Worm (Caenorhabditis elegans) whole organism, early embryonic: ENCODE data around the gene C04B4.2.

Experiments used
- aly-1 ChIP-seq: sonication (generic microtip); optimal IDR thresholded peaks from 2 replicates; lab custom pipeline; 2016; ENCODE audit warnings: missing genetic modification characterization, missing compliant biosample characterization
- ama-1 ChIP-seq: fragments of 150-350 bp; optimal IDR thresholded peaks from 2 replicates; lab custom pipeline; 2014
- ets-7 ChIP-seq: sonication (generic microtip); optimal IDR thresholded peaks from 2 replicates; lab custom pipeline; 2016; ENCODE audit warnings: missing genotype, missing genetic modification characterization, missing compliant biosample characterization
- flt-1 ChIP-seq: fragments of 200-800 bp; sonication (Bioruptor generic); IDR thresholded peaks from 2 replicates; pipeline ENCODE4 v1.3.6; 2022; ENCODE audit warnings: missing genetic modification characterization, missing compliant biosample characterization
- pes-1 ChIP-seq: fragments of 200-800 bp; sonication (Bioruptor generic); IDR thresholded peaks from 2 replicates; pipeline ENCODE4 v1.3.6; 2022; ENCODE audit warnings: missing genetic modification reagents, missing genetic modification characterization, missing compliant biosample characterization
- sea-1 ChIP-seq: fragments of 200-800 bp; sonication (Bioruptor generic); conservative IDR thresholded peaks from 2 replicates; pipeline ENCODE4 v1.3.6; 2022; ENCODE audit warnings: missing genetic modification characterization, missing compliant biosample characterization
- tbx-11 ChIP-seq: fragments of 200-800 bp; sonication (Bioruptor generic); IDR thresholded peaks from 2 replicates; pipeline ENCODE4 v1.3.6; 2022; ENCODE audit warnings: missing genetic modification characterization, missing compliant biosample characterization
- tbx-37 ChIP-seq: fragments of 200-800 bp; sonication (Bioruptor generic); conservative IDR thresholded peaks from 2 replicates; pipeline ENCODE4 v1.3.6; 2022; ENCODE audit warnings: missing genetic modification reagents, missing genetic modification characterization, missing compliant biosample characterization

ce11 chrX:12331795-12332194 lies 48.7 kb downstream of the C04B4.2 start, which contains the start of gene srd-46:
- TF ChIP-seq ets-7 (tag; lab: Kevin White, UChicago) = no peak
- no peak for TF ChIP-seq tbx-37 (GFP tag; lab: Robert Waterston, UW)
- TF ChIP-seq pes-1 (GFP tag; lab: Robert Waterston, UW) = no peak
- TF ChIP-seq ama-1 (lab: Kevin White, UChicago) = no peak
- no peak for TF ChIP-seq aly-1
- no peak for TF ChIP-seq sea-1 (GFP tag; lab: Robert Waterston, UW)
- TF ChIP-seq tbx-11 (GFP tag; lab: Robert Waterston, UW) = no peak
- no peak for TF ChIP-seq flt-1
